Worm (Caenorhabditis elegans) whole organism, L3 larva: ENCODE results near the gene Y54G2A.12.

Experiments used
- ZK546.5 ChIP-seq: sonication (generic microtip); optimal IDR thresholded peaks from 2 replicates; lab custom pipeline; 2017; ENCODE audit warnings: missing biosample characterization, missing genetic modification characterization
- ama-1 ChIP-seq: fragments of 150-350 bp; optimal IDR thresholded peaks from 2 replicates; lab custom pipeline; 2018
- ceh-16 ChIP-seq: sonication (generic microtip); optimal IDR thresholded peaks from 2 replicates; lab custom pipeline; 2017; ENCODE audit warnings: missing biosample characterization, missing genetic modification characterization
- ceh-82 ChIP-seq: fragments of 150-350 bp; optimal IDR thresholded peaks from 2 replicates; lab custom pipeline; 2014; ENCODE audit warnings: missing biosample characterization, missing genetic modification characterization
- ceh-9 ChIP-seq: sonication (generic microtip); optimal IDR thresholded peaks from 2 replicates; lab custom pipeline; 2018; ENCODE audit warnings: missing biosample characterization, missing genetic modification characterization
- daf-12 ChIP-seq: fragments of 150-350 bp; optimal IDR thresholded peaks from 2 replicates; lab custom pipeline; 2014; ENCODE audit warnings: missing biosample characterization, missing genetic modification reagents, missing genetic modification characterization
- egl-5 ChIP-seq: fragments of 150-350 bp; optimal IDR thresholded peaks from 2 replicates; lab custom pipeline; 2017; ENCODE audit warnings: missing biosample characterization, missing genetic modification reagents, missing genetic modification characterization, inconsistent platforms
- elt-1 ChIP-seq: fragments of 150-350 bp; optimal IDR thresholded peaks from 2 replicates; lab custom pipeline; 2014; ENCODE audit warnings: missing biosample characterization, missing genetic modification characterization
- elt-2 ChIP-seq: sonication (generic microtip); optimal IDR thresholded peaks from 2 replicates; lab custom pipeline; 2016; ENCODE audit warnings: missing genetic modification reagents, mild to moderate bottlenecking, missing genetic modification characterization, missing compliant biosample characterization
- elt-3 ChIP-seq, 3 experiments: fragments of 150-350 bp in 1 of 3; sonication (generic microtip) in 2 of 3; optimal IDR thresholded peaks; 2 replicates in 2 of 3; 4 replicates in 1 of 3; lab custom pipeline; 2014 to 2017; ENCODE audit warnings: missing biosample characterization in 3 of 3, missing genetic modification characterization in 3 of 3
- eor-1 ChIP-seq, 2 experiments: fragments of 150-350 bp; optimal IDR thresholded peaks; 2 replicates each; lab custom pipeline; 2014 to 2018; ENCODE audit warnings: missing biosample characterization in 2 of 2, missing genetic modification characterization in 2 of 2
- fkh-10 ChIP-seq: sonication (generic microtip); optimal IDR thresholded peaks from 2 replicates; lab custom pipeline; 2017; ENCODE audit warnings: missing biosample characterization, missing genetic modification reagents, missing genetic modification characterization
- fkh-2 ChIP-seq: fragments of 150-350 bp; optimal IDR thresholded peaks from 2 replicates; lab custom pipeline; 2014; ENCODE audit warnings: missing biosample characterization, missing genetic modification reagents, missing genetic modification characterization
- fos-1 ChIP-seq: fragments of 150-350 bp; optimal IDR thresholded peaks from 2 replicates; lab custom pipeline; 2014; ENCODE audit warnings: missing biosample characterization, missing genetic modification characterization
- lin-15B ChIP-seq: fragments of 150-350 bp; optimal IDR thresholded peaks from 2 replicates; lab custom pipeline; 2014; ENCODE audit warnings: missing biosample characterization, missing genetic modification characterization
- lsy-12 ChIP-seq: sonication (generic microtip); optimal IDR thresholded peaks from 2 replicates; lab custom pipeline; 2016; ENCODE audit warnings: mild to moderate bottlenecking, missing genetic modification characterization, missing compliant biosample characterization
- mdl-1 ChIP-seq: fragments of 150-350 bp; optimal IDR thresholded peaks from 2 replicates; lab custom pipeline; 2014; ENCODE audit warnings: missing biosample characterization, missing genetic modification characterization
- mml-1 ChIP-seq: fragments of 150-350 bp; sonication (generic microtip); optimal IDR thresholded peaks from 3 replicates; lab custom pipeline; 2014; ENCODE audit warnings: missing biosample characterization, missing genetic modification characterization
- nhr-23 ChIP-seq: fragments of 150-350 bp; optimal IDR thresholded peaks from 2 replicates; lab custom pipeline; 2014; ENCODE audit warnings: missing biosample characterization, missing genetic modification reagents, missing genetic modification characterization
- nhr-25 ChIP-seq: sonication (generic microtip); optimal IDR thresholded peaks from 2 replicates; lab custom pipeline; 2017; ENCODE audit warnings: missing biosample characterization, missing genetic modification characterization
- nhr-43 ChIP-seq: sonication (generic microtip); optimal IDR thresholded peaks from 2 replicates; lab custom pipeline; 2016; ENCODE audit warnings: mild to moderate bottlenecking, missing genetic modification characterization, missing compliant biosample characterization; ENCODE audit not compliant: poor library complexity, severe bottlenecking
- nhr-67 ChIP-seq: fragments of 150-350 bp; optimal IDR thresholded peaks from 2 replicates; lab custom pipeline; 2014; ENCODE audit warnings: missing biosample characterization, missing genetic modification characterization
- nhr-76 ChIP-seq: fragments of 150-350 bp; sonication (generic microtip); optimal IDR thresholded peaks from 5 replicates; lab custom pipeline; 2014; ENCODE audit warnings: missing biosample characterization, missing genetic modification characterization
- nhr-77 ChIP-seq: fragments of 150-350 bp; optimal IDR thresholded peaks from 2 replicates; lab custom pipeline; 2014; ENCODE audit warnings: missing biosample characterization, missing genetic modification characterization
- pqm-1 ChIP-seq: fragments of 150-350 bp; optimal IDR thresholded peaks from 2 replicates; lab custom pipeline; 2017; ENCODE audit warnings: missing biosample characterization, missing genetic modification characterization, inconsistent platforms
- skn-1 ChIP-seq: fragments of 150-350 bp; optimal IDR thresholded peaks from 2 replicates; lab custom pipeline; 2014; ENCODE audit warnings: missing biosample characterization, missing genetic modification characterization
- tbx-2 ChIP-seq: sonication (generic microtip); optimal IDR thresholded peaks from 2 replicates; lab custom pipeline; 2016; ENCODE audit warnings: mild to moderate bottlenecking, missing genetic modification characterization, missing compliant biosample characterization
- unc-39 ChIP-seq: sonication (generic microtip); optimal IDR thresholded peaks from 4 replicates; lab custom pipeline; 2017; ENCODE audit warnings: missing biosample characterization, missing genetic modification characterization
- unc-62 ChIP-seq: fragments of 150-350 bp; sonication (generic microtip); optimal IDR thresholded peaks from 4 replicates; lab custom pipeline; 2014; ENCODE audit warnings: missing biosample characterization, missing genetic modification reagents, missing genetic modification characterization
- zag-1 ChIP-seq: fragments of 150-350 bp; optimal IDR thresholded peaks from 2 replicates; lab custom pipeline; 2014; ENCODE audit warnings: missing biosample characterization, missing genetic modification characterization
- ztf-11 ChIP-seq: fragments of 150-350 bp; optimal IDR thresholded peaks from 2 replicates; lab custom pipeline; 2014; ENCODE audit warnings: missing biosample characterization, missing genetic modification characterization
- ztf-4 ChIP-seq: fragments of 150-350 bp; optimal IDR thresholded peaks from 2 replicates; lab custom pipeline; 2014; ENCODE audit warnings: missing biosample characterization, missing genetic modification characterization

Y54G2A.12 gene

DNA sequence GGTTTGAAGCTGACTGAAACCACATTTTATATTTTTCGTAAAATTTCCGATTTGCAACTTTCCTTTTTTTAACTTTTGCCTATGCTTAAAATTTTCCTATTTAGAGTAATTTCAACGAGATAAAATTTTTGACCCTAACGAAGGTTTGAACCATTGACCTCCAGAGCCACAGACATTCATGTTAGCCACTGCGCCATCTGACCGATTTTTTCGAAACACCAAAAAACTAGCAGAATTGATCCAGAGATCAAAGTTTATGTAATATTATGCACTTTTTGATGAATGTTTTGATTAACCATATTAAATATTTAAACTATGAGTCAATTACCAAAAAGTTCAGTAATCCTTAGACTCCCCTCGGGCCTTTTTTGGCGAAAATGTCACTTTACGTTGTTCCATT is 24.6 kb downstream of the Y54G2A.12 start:
- no peak for TF ChIP-seq fos-1 (tag; lab: Kevin White, UChicago)
- TF ChIP-seq unc-39 (tag; lab: Kevin White, UChicago), result no peak
- TF ChIP-seq nhr-76 (tag; lab: Kevin White, UChicago), result no peak
- no peak for TF ChIP-seq zag-1 (tag; lab: Kevin White, UChicago)
- no peak for TF ChIP-seq fkh-2 (tag; lab: Kevin White, UChicago)
- no peak for TF ChIP-seq nhr-43 (tag; lab: Kevin White, UChicago)
- TF ChIP-seq eor-1 (tag; optimal IDR thresholded peaks at IDR 0.05; lab: Kevin White, UChicago), result no peak
- no peak for TF ChIP-seq nhr-67
- no peak for TF ChIP-seq elt-1
- no peak for TF ChIP-seq ztf-4 (tag; lab: Kevin White, UChicago)
- TF ChIP-seq ceh-82 (tag; lab: Kevin White, UChicago), result no peak
- TF ChIP-seq lin-15B (tag; lab: Kevin White, UChicago), result no peak
- no peak for TF ChIP-seq skn-1
- TF ChIP-seq lsy-12 (tag; lab: Kevin White, UChicago), result no peak
- no peak for TF ChIP-seq ceh-9 (tag; lab: Kevin White, UChicago)
- TF ChIP-seq nhr-77 (tag; lab: Kevin White, UChicago), result no peak

DNA sequence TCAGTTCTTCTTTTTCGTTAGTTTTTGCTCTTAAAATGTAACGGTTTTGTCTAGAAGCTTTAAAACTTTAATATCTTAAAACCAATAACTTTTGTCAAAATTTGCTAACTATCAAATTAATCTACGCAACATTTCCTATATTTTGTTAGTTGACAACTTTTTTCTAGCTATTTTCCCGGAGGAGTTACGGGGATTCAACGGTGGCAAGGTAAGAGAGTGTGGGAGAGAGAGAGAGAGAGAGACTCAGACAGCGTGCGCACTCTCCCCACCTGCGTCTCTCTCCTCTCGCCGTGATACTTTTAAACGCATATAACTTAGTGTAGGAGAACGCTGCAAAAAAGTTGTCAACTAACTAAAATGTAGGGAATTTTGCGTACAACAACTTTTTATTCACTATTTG is 29.1 kb downstream of the Y54G2A.12 start:
- no peak for TF ChIP-seq elt-3 (tag; optimal IDR thresholded peaks at IDR 0.05; lab: Kevin White, UChicago)
- TF ChIP-seq nhr-77 (tag; lab: Kevin White, UChicago), result no peak
- TF ChIP-seq ztf-11 (tag; lab: Kevin White, UChicago), result no peak
- TF ChIP-seq zag-1 (tag; lab: Kevin White, UChicago), result no peak
- TF ChIP-seq mdl-1 (tag; lab: Kevin White, UChicago), result no peak
- no peak for TF ChIP-seq mml-1 (tag; lab: Kevin White, UChicago)
- no peak for TF ChIP-seq nhr-43 (tag; lab: Kevin White, UChicago)
- TF ChIP-seq nhr-76 (tag; lab: Kevin White, UChicago), result no peak
- no peak for TF ChIP-seq ZK546.5
- no peak for TF ChIP-seq fkh-10 (GFP tag; lab: Kevin White, UChicago)
- TF ChIP-seq nhr-23 (tag; lab: Kevin White, UChicago), result no peak
- no peak for TF ChIP-seq ceh-16

DNA sequence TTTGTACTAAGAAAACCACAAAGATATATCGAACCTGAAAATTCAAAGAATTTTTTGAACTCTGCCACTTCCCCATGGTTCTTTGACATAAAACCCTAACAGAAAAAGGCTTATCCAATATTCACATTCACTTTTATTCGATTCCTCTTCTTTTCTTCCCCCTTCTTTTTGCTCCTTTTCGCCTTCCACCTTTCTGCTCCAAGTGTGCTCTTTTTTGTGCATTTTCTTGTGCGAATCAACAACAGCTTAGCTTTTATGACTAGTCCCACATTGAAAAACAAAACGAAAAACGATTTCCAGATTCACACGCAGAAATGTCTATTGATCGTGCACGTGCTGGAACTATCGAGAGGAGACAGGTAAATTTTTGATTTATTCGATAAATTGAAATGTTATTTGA is 31.1 kb downstream of the Y54G2A.12 start, which contains the start of gene Y54G2A.41:
Gene Y54G2A.41, plus strand, starts transcription at position 301 of the 400 bp plus-strand sequence.
- no peak for TF ChIP-seq ama-1 (lab: Kevin White, UChicago)
- TF ChIP-seq nhr-25 (tag; lab: Kevin White, UChicago), result no peak
- TF ChIP-seq nhr-67, result no peak
- no peak for TF ChIP-seq fos-1 (tag; lab: Kevin White, UChicago)
- no peak for TF ChIP-seq ZK546.5
- no peak for TF ChIP-seq tbx-2 (tag; lab: Kevin White, UChicago)
- TF ChIP-seq mdl-1 (tag; lab: Kevin White, UChicago), result no peak
- TF ChIP-seq unc-62, result no peak
- TF ChIP-seq egl-5 (tag; lab: Kevin White, UChicago), result no peak
- no peak for TF ChIP-seq ztf-4 (tag; lab: Kevin White, UChicago)
- TF ChIP-seq unc-39 (tag; lab: Kevin White, UChicago), result no peak
- TF ChIP-seq daf-12 (tag; lab: Kevin White, UChicago), result no peak
- no peak for TF ChIP-seq nhr-23 (tag; lab: Kevin White, UChicago)
- TF ChIP-seq, all 47 proteins: peak for 0

DNA sequence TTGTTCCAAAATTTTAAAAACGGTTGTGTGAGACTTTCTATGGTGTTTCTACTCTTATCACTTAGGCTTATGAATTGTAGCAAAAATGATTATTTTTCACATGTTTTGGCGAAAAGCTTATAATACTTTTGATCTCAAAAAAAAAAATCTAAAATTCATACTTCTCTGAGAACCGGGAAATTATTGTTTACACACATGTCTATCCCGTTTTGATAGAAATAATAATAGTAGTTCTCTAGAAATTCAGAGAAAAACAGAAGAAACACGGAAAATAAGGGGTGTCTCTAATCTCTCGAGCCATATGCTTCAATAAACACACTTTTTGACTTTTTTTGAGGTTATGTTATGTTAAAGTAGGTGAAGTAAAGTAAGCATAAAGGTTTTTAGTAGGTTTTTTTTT is 32.0 kb downstream of the Y54G2A.12 start:
- no peak for TF ChIP-seq nhr-67

DNA sequence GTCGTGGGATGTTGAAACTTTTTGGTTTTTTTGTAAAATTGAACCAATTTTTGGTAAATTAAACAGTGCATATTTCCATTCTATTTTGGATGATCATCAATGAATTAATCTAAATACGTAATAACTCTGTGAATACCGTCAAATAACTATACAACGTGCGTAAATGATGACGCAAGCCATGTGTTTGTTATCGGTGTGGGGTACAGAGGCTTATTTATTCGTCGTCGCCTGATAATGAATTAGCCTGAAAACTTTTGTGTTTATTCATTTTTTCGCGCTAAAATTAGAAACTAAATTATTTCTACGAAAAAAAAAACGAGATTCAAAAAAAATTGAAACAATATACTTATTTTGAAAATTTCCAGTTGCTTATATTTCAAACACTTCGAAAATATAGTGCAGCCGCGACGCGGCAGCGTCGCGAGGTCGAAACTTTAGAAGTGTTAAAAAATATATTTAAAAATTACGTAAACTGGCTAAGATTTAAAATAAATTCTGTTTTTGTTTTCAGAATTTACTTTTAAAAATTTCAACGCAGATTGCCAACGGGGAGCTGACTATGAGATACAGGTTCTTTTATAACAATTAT is 33.7 kb downstream of the Y54G2A.12 start:
- TF ChIP-seq unc-62, result no peak
- no peak for TF ChIP-seq lsy-12 (tag; lab: Kevin White, UChicago)
- peak; percentile 29 for TF ChIP-seq pqm-1 (tag; lab: Kevin White, UChicago)
- TF ChIP-seq elt-1, result no peak
- TF ChIP-seq elt-2 (tag; lab: Kevin White, UChicago), result peak; percentile 40
- no peak for TF ChIP-seq nhr-25 (tag; lab: Kevin White, UChicago)
